Worm (Caenorhabditis elegans) whole organism, young adult: ENCODE measurements around the gene set-24.

ENCODE experiments used
- B0261.1 ChIP-seq: sonication (generic microtip); optimal IDR thresholded peaks from 2 replicates; lab custom pipeline; 2016; ENCODE audit warnings: mild to moderate bottlenecking, missing genetic modification characterization, moderate library complexity, missing compliant biosample characterization
- B0336.3 ChIP-seq: fragments of 200-800 bp; sonication (Bioruptor generic); IDR thresholded peaks from 2 replicates; pipeline ENCODE4 v1.3.6; 2022; ENCODE audit warnings: missing genetic modification characterization, missing compliant biosample characterization
- C17E4.6 ChIP-seq: fragments of 200-800 bp; sonication (Bioruptor generic); IDR thresholded peaks from 2 replicates; pipeline ENCODE4 v1.3.6; 2022; ENCODE audit warnings: missing genetic modification reagents, missing genetic modification characterization, missing compliant biosample characterization
- D2030.7 ChIP-seq: fragments of 200-800 bp; sonication (Bioruptor generic); IDR thresholded peaks from 2 replicates; pipeline ENCODE4 v1.3.6; 2022; ENCODE audit warnings: missing genetic modification reagents, missing genetic modification characterization, missing compliant biosample characterization
- F10E7.11 ChIP-seq: sonication (generic microtip); optimal IDR thresholded peaks from 2 replicates; lab custom pipeline; 2017; ENCODE audit warnings: mild to moderate bottlenecking, missing genetic modification characterization, moderate library complexity, missing compliant biosample characterization
- F23B12.7 ChIP-seq: sonication (generic microtip); optimal IDR thresholded peaks from 2 replicates; lab custom pipeline; 2017; ENCODE audit warnings: missing genetic modification characterization, mild to moderate bottlenecking, missing compliant biosample characterization, antibody characterized with exemption, moderate library complexity; ENCODE audit not compliant: insufficient read depth
- F33H1.4 ChIP-seq: fragments of 200-800 bp; sonication (Bioruptor generic); IDR thresholded peaks from 2 replicates; pipeline ENCODE4 v1.3.6; 2022; ENCODE audit warnings: missing genetic modification reagents, missing genetic modification characterization, missing compliant biosample characterization
- F57A8.1 ChIP-seq: fragments of 200-800 bp; sonication (Bioruptor generic); optimal IDR thresholded peaks from 2 replicates; lab custom pipeline; 2018; ENCODE audit warnings: mild to moderate bottlenecking, missing genetic modification characterization, moderate library complexity, missing compliant biosample characterization
- Y67H2A.10 ChIP-seq: fragments of 200-800 bp; sonication (Bioruptor generic); conservative IDR thresholded peaks from 2 replicates; pipeline ENCODE4 v1.3.6; 2022; ENCODE audit warnings: missing genetic modification reagents, missing genetic modification characterization, missing compliant biosample characterization
- atf-7 ChIP-seq: sonication (generic microtip); optimal IDR thresholded peaks from 2 replicates; lab custom pipeline; 2017; ENCODE audit warnings: mild to moderate bottlenecking, missing genetic modification characterization, missing compliant biosample characterization
- attf-3 ChIP-seq: fragments of 200-800 bp; sonication (Bioruptor generic); conservative IDR thresholded peaks from 2 replicates; pipeline ENCODE4 v1.3.6; 2022; ENCODE audit warnings: missing genetic modification reagents, missing genetic modification characterization, missing compliant biosample characterization
- cebp-1 ChIP-seq, 2 experiments: fragments of 200-800 bp in 1 of 2; sonication (Bioruptor generic) in 1 of 2; sonication (generic microtip) in 1 of 2; IDR thresholded peaks in 1 of 2; optimal IDR thresholded peaks in 1 of 2; 2 replicates each; pipeline versions ENCODE4 v1.3.6 to Lab custom; 2017 to 2022; ENCODE audit warnings: missing compliant biosample characterization in 2 of 2, missing genetic modification characterization in 2 of 2, mild to moderate bottlenecking in 1 of 2, missing genetic modification reagents in 1 of 2, moderate library complexity in 1 of 2
- cebp-2 ChIP-seq: fragments of 200-800 bp; sonication (Bioruptor generic); IDR thresholded peaks from 2 replicates; pipeline ENCODE4 v1.3.6; 2022; ENCODE audit warnings: missing genetic modification characterization, missing compliant biosample characterization
- ceh-91 ChIP-seq: fragments of 200-800 bp; sonication (Bioruptor generic); IDR thresholded peaks from 2 replicates; pipeline ENCODE4 v1.3.6; 2022; ENCODE audit warnings: missing genetic modification reagents, missing genetic modification characterization, missing compliant biosample characterization
- die-1 ChIP-seq: sonication (generic microtip); optimal IDR thresholded peaks from 2 replicates; lab custom pipeline; 2016; ENCODE audit warnings: missing genotype, mild to moderate bottlenecking, missing genetic modification characterization, missing compliant biosample characterization
- hmg-1.2 ChIP-seq: fragments of 200-800 bp; sonication (Bioruptor generic); IDR thresholded peaks from 2 replicates; pipeline ENCODE4 v1.3.6; 2022; ENCODE audit warnings: missing genetic modification reagents, missing genetic modification characterization, missing compliant biosample characterization
- hrde-1 ChIP-seq: sonication (generic microtip); optimal IDR thresholded peaks from 2 replicates; lab custom pipeline; 2016; ENCODE audit warnings: missing genetic modification characterization, mild to moderate bottlenecking, missing compliant biosample characterization, moderate library complexity, missing genotype, missing genetic modification reagents, borderline replicate concordance
- lag-1 ChIP-seq: fragments of 200-800 bp; sonication (Bioruptor generic); IDR thresholded peaks from 2 replicates; pipeline ENCODE4 v1.3.6; 2022; ENCODE audit warnings: missing genetic modification reagents, missing genetic modification characterization, missing compliant biosample characterization
- let-607 ChIP-seq, 2 experiments: fragments of 200-800 bp in 1 of 2; sonication (Bioruptor generic) in 1 of 2; sonication (generic microtip) in 1 of 2; optimal IDR thresholded peaks; 2 replicates each; lab custom pipeline; 2016 to 2018; ENCODE audit warnings: mild to moderate bottlenecking in 2 of 2, missing compliant biosample characterization in 2 of 2, missing genetic modification characterization in 2 of 2, moderate library complexity in 2 of 2, missing genotype in 1 of 2
- lin-26 ChIP-seq: fragments of 200-800 bp; sonication (Bioruptor generic); IDR thresholded peaks from 2 replicates; pipeline ENCODE4 v1.3.6; 2022; ENCODE audit warnings: missing genetic modification reagents, missing genetic modification characterization, missing compliant biosample characterization
- lin-40 ChIP-seq: sonication (generic microtip); optimal IDR thresholded peaks from 2 replicates; lab custom pipeline; 2016; ENCODE audit warnings: missing genetic modification characterization, mild to moderate bottlenecking, missing compliant biosample characterization, missing genotype, missing genetic modification reagents
- madf-3 ChIP-seq: fragments of 200-800 bp; sonication (Bioruptor generic); IDR thresholded peaks from 2 replicates; pipeline ENCODE4 v1.3.6; 2022; ENCODE audit warnings: missing genetic modification reagents, missing genetic modification characterization, missing compliant biosample characterization
- mes-4 ChIP-seq: sonication (generic microtip); optimal IDR thresholded peaks from 2 replicates; lab custom pipeline; 2016; ENCODE audit warnings: missing genotype, missing genetic modification characterization, missing compliant biosample characterization
- nhr-120 ChIP-seq: fragments of 200-800 bp; sonication (Bioruptor generic); IDR thresholded peaks from 2 replicates; pipeline ENCODE4 v1.3.6; 2022; ENCODE audit warnings: missing genetic modification characterization, missing compliant biosample characterization
- rpc-1 ChIP-seq, 2 experiments: fragments of 150-350 bp in 1 of 2; sonication (generic microtip) in 1 of 2; optimal IDR thresholded peaks; 2 replicates each; lab custom pipeline; 2014 to 2018; ENCODE audit warnings: missing biosample characterization in 1 of 2, missing genetic modification characterization in 1 of 2, missing genetic modification reagents in 1 of 2, missing genotype in 1 of 2
- sea-2 ChIP-seq: fragments of 200-800 bp; sonication (Bioruptor generic); IDR thresholded peaks from 2 replicates; pipeline ENCODE4 v1.3.6; 2022; ENCODE audit warnings: missing genetic modification characterization, missing compliant biosample characterization
- snpc-1.3 ChIP-seq: sonication (generic microtip); optimal IDR thresholded peaks from 2 replicates; lab custom pipeline; 2017; ENCODE audit warnings: missing genetic modification characterization, mild to moderate bottlenecking, missing compliant biosample characterization, antibody characterized with exemption, moderate library complexity, missing genotype, missing genetic modification reagents; ENCODE audit not compliant: insufficient read depth
- snpc-4 ChIP-seq, 5 experiments: fragments of 150-350 bp in 1 of 5; sonication (generic microtip) in 4 of 5; optimal IDR thresholded peaks; 2 replicates each; lab custom pipeline; 2014 to 2018; ENCODE audit warnings: missing genetic modification characterization in 5 of 5, missing biosample characterization in 3 of 5, antibody characterized with exemption in 2 of 5, mild to moderate bottlenecking in 2 of 5, missing compliant biosample characterization in 2 of 5, missing genotype in 2 of 5, moderate library complexity in 2 of 5, missing genetic modification reagents in 1 of 5
- tbp1 ChIP-seq: fragments of 200-800 bp; sonication (Bioruptor generic); optimal IDR thresholded peaks from 2 replicates; lab custom pipeline; 2018; ENCODE audit warnings: mild to moderate bottlenecking, missing genetic modification characterization, missing compliant biosample characterization
- unc-130 ChIP-seq: sonication (generic microtip); optimal IDR thresholded peaks from 2 replicates; lab custom pipeline; 2016; ENCODE audit warnings: missing genetic modification reagents, missing genetic modification characterization, missing compliant biosample characterization
- unc-62 ChIP-seq: fragments of 150-350 bp; optimal IDR thresholded peaks from 2 replicates; lab custom pipeline; 2014; ENCODE audit warnings: missing biosample characterization, missing genetic modification reagents, missing genetic modification characterization
- zfh-2 ChIP-seq: fragments of 200-800 bp; sonication (Bioruptor generic); conservative IDR thresholded peaks from 2 replicates; pipeline ENCODE4 v1.3.6; 2022; ENCODE audit warnings: missing genetic modification reagents, missing genetic modification characterization, missing compliant biosample characterization

Gene set-24

ce11 chrII:12143558-12143957 lies 12.8 kb upstream of the set-24 start:
- TF ChIP-seq die-1 (tag; lab: Kevin White, UChicago) = no peak
- no peak for TF ChIP-seq B0261.1 (tag; lab: Kevin White, UChicago)
- no peak for TF ChIP-seq rpc-1 (optimal IDR thresholded peaks at IDR 0.05; lab: Kevin White, UChicago)
- TF ChIP-seq rpc-1 (tag; optimal IDR thresholded peaks at IDR 0.05; lab: Kevin White, UChicago) = no peak
- no peak for TF ChIP-seq snpc-1.3 (tag; lab: Kevin White, UChicago)
- TF ChIP-seq unc-130 = no peak
- no peak for TF ChIP-seq zfh-2
- no peak for TF ChIP-seq atf-7 (tag; lab: Kevin White, UChicago)
- TF ChIP-seq mes-4 (tag; lab: Kevin White, UChicago) = no peak
- no peak for TF ChIP-seq D2030.7 (GFP tag; lab: Robert Waterston, UW)
- no peak for TF ChIP-seq F57A8.1 (GFP tag; lab: Kevin White, UChicago)
- TF ChIP-seq F23B12.7 (tag; lab: Kevin White, UChicago) = no peak
- TF ChIP-seq snpc-4 (GFP tag; optimal IDR thresholded peaks at IDR 0.05; lab: Kevin White, UChicago) = no peak
- no peak for TF ChIP-seq snpc-4 (tag; optimal IDR thresholded peaks at IDR 0.05; lab: Kevin White, UChicago)
- no peak for TF ChIP-seq lin-40
- TF ChIP-seq F10E7.11 = no peak
- TF ChIP-seq madf-3 (GFP tag; lab: Robert Waterston, UW) = no peak

- no peak for TF ChIP-seq sea-2
Observed at ce11 chrII:12137983-12138382, 7.2 kb upstream of the set-24 start.

ce11 chrII:12130393-12130792 lies 375 bp downstream of the set-24 start:
- TF ChIP-seq lin-26 = no peak
- no peak for TF ChIP-seq attf-3
- TF ChIP-seq hmg-1.2 (GFP tag; lab: Robert Waterston, UW) = no peak
- TF ChIP-seq ceh-91 (GFP tag; lab: Robert Waterston, UW) = no peak
- no peak for TF ChIP-seq nhr-120 (GFP tag; lab: Robert Waterston, UW)
- no peak for TF ChIP-seq cebp-1 (GFP tag; IDR thresholded peaks at IDR 0.05; lab: Robert Waterston, UW)
- no peak for TF ChIP-seq cebp-1 (tag; optimal IDR thresholded peaks at IDR 0.05; lab: Kevin White, UChicago)
- no peak for TF ChIP-seq hrde-1
- TF ChIP-seq let-607 (tag; optimal IDR thresholded peaks at IDR 0.05; lab: Kevin White, UChicago) = no peak
- TF ChIP-seq Y67H2A.10 = no peak
- no peak for TF ChIP-seq F33H1.4
- TF ChIP-seq B0336.3 (GFP tag; lab: Robert Waterston, UW) = no peak
- TF ChIP-seq C17E4.6 (GFP tag; lab: Robert Waterston, UW) = no peak
- TF ChIP-seq unc-62 = no peak
- no peak for TF ChIP-seq lag-1

- TF ChIP-seq cebp-2 (GFP tag; lab: Robert Waterston, UW) (peak; percentile 75; the same call in 1 of the 2 replicates), B0261.1 (tag; lab: Kevin White, UChicago) (peak; percentile 23), hmg-1.2 (GFP tag; lab: Robert Waterston, UW) (peak; percentile 18; the same call in 1 of the 2 replicates), lin-26 (peak; percentile 84; the same call in 1 of the 2 replicates), rpc-1 (optimal IDR thresholded peaks at IDR 0.05; lab: Kevin White, UChicago) (peak; percentile 12), rpc-1 (tag; optimal IDR thresholded peaks at IDR 0.05; lab: Kevin White, UChicago) (peak; percentile 53), D2030.7 (GFP tag; lab: Robert Waterston, UW) (peak; percentile 31; the same call in 1 of the 2 replicates), tbp1 (peak; percentile 61)
Observed at ce11 chrII:12122694-12123093, 8.1 kb downstream of the set-24 start.
